Worm (Caenorhabditis elegans) whole organism, young adult: ENCODE results near the gene prx-2.

Experiments used
- B0035.1 ChIP-seq: sonication (generic microtip); optimal IDR thresholded peaks from 2 replicates; lab custom pipeline; 2016; ENCODE audit warnings: missing genetic modification characterization, mild to moderate bottlenecking, missing compliant biosample characterization, missing genotype, missing genetic modification reagents
- F33H1.4 ChIP-seq: fragments of 200-800 bp; sonication (Bioruptor generic); IDR thresholded peaks from 2 replicates; pipeline ENCODE4 v1.3.6; 2022; ENCODE audit warnings: missing genetic modification reagents, missing genetic modification characterization, missing compliant biosample characterization
- F37B4.10 ChIP-seq: fragments of 200-800 bp; sonication (Bioruptor generic); IDR thresholded peaks from 2 replicates; pipeline ENCODE4 v1.3.6; 2022; ENCODE audit warnings: missing genetic modification characterization, missing compliant biosample characterization
- T26A5.8 ChIP-seq: sonication (generic microtip); optimal IDR thresholded peaks from 2 replicates; lab custom pipeline; 2016; ENCODE audit warnings: missing genetic modification characterization, missing compliant biosample characterization
- Y56A3A.18 ChIP-seq: fragments of 200-800 bp; sonication (Bioruptor generic); IDR thresholded peaks from 2 replicates; pipeline ENCODE4 v1.3.6; 2022; ENCODE audit warnings: missing genetic modification reagents, missing genetic modification characterization, missing compliant biosample characterization
- Y79H2A.3 ChIP-seq: fragments of 200-800 bp; sonication (Bioruptor generic); conservative IDR thresholded peaks from 2 replicates; pipeline ENCODE4 v1.3.6; 2022; ENCODE audit warnings: missing genetic modification reagents, missing genetic modification characterization, missing compliant biosample characterization
- attf-5 ChIP-seq: fragments of 200-800 bp; sonication (Bioruptor generic); optimal IDR thresholded peaks from 2 replicates; lab custom pipeline; 2018; ENCODE audit warnings: mild to moderate bottlenecking, missing genetic modification characterization, missing compliant biosample characterization
- bed-2 ChIP-seq: fragments of 200-800 bp; sonication (Bioruptor generic); IDR thresholded peaks from 2 replicates; pipeline ENCODE4 v1.3.6; 2022; ENCODE audit warnings: missing genetic modification reagents, missing genetic modification characterization, missing compliant biosample characterization
- ceh-100 ChIP-seq: fragments of 200-800 bp; sonication (Bioruptor generic); IDR thresholded peaks from 2 replicates; pipeline ENCODE4 v1.3.6; 2022; ENCODE audit warnings: missing genetic modification reagents, missing genetic modification characterization, missing compliant biosample characterization
- ceh-91 ChIP-seq: fragments of 200-800 bp; sonication (Bioruptor generic); IDR thresholded peaks from 2 replicates; pipeline ENCODE4 v1.3.6; 2022; ENCODE audit warnings: missing genetic modification reagents, missing genetic modification characterization, missing compliant biosample characterization
- die-1 ChIP-seq: sonication (generic microtip); optimal IDR thresholded peaks from 2 replicates; lab custom pipeline; 2016; ENCODE audit warnings: missing genotype, mild to moderate bottlenecking, missing genetic modification characterization, missing compliant biosample characterization
- dpff-1 ChIP-seq: sonication (generic microtip); optimal IDR thresholded peaks from 2 replicates; lab custom pipeline; 2017; ENCODE audit warnings: mild to moderate bottlenecking, missing genetic modification characterization, missing compliant biosample characterization
- efl-1 ChIP-seq: fragments of 150-350 bp; optimal IDR thresholded peaks from 2 replicates; lab custom pipeline; 2014; ENCODE audit warnings: missing biosample characterization, missing genetic modification reagents, missing genetic modification characterization
- egl-44 ChIP-seq: fragments of 200-800 bp; sonication (Bioruptor generic); IDR thresholded peaks from 2 replicates; pipeline ENCODE4 v1.3.6; 2022; ENCODE audit warnings: missing genetic modification reagents, missing genetic modification characterization, missing compliant biosample characterization
- hlh-12 ChIP-seq: sonication (generic microtip); optimal IDR thresholded peaks from 2 replicates; lab custom pipeline; 2016; ENCODE audit warnings: missing genetic modification characterization, missing compliant biosample characterization
- hlh-26 ChIP-seq: fragments of 200-800 bp; sonication (Bioruptor generic); conservative IDR thresholded peaks from 2 replicates; pipeline ENCODE4 v1.3.6; 2022; ENCODE audit warnings: missing genetic modification reagents, missing genetic modification characterization, missing compliant biosample characterization
- lin-26 ChIP-seq: fragments of 200-800 bp; sonication (Bioruptor generic); IDR thresholded peaks from 2 replicates; pipeline ENCODE4 v1.3.6; 2022; ENCODE audit warnings: missing genetic modification reagents, missing genetic modification characterization, missing compliant biosample characterization
- lin-54 ChIP-seq: fragments of 200-800 bp; sonication (Bioruptor generic); optimal IDR thresholded peaks from 2 replicates; lab custom pipeline; 2018; ENCODE audit warnings: mild to moderate bottlenecking, missing genetic modification characterization, missing compliant biosample characterization
- lsl-1 ChIP-seq: fragments of 200-800 bp; sonication (Bioruptor generic); optimal IDR thresholded peaks from 2 replicates; lab custom pipeline; 2018; ENCODE audit warnings: mild to moderate bottlenecking, missing genetic modification characterization, moderate library complexity, missing compliant biosample characterization
- madf-3 ChIP-seq: fragments of 200-800 bp; sonication (Bioruptor generic); IDR thresholded peaks from 2 replicates; pipeline ENCODE4 v1.3.6; 2022; ENCODE audit warnings: missing genetic modification reagents, missing genetic modification characterization, missing compliant biosample characterization
- madf-6 ChIP-seq: fragments of 200-800 bp; sonication (Bioruptor generic); IDR thresholded peaks from 2 replicates; pipeline ENCODE4 v1.3.6; 2022; ENCODE audit warnings: missing genetic modification reagents, missing genetic modification characterization, missing compliant biosample characterization
- madf-8 ChIP-seq: fragments of 200-800 bp; sonication (Bioruptor generic); conservative IDR thresholded peaks from 2 replicates; pipeline ENCODE4 v1.3.6; 2022; ENCODE audit warnings: missing genetic modification reagents, missing genetic modification characterization, missing compliant biosample characterization
- mcd-1 ChIP-seq: fragments of 200-800 bp; sonication (Bioruptor generic); IDR thresholded peaks from 2 replicates; pipeline ENCODE4 v1.3.6; 2022; ENCODE audit warnings: missing genetic modification reagents, missing genetic modification characterization, missing compliant biosample characterization
- nfya-1 ChIP-seq: sonication (generic microtip); optimal IDR thresholded peaks from 2 replicates; lab custom pipeline; 2017; ENCODE audit warnings: antibody characterized with exemption, missing compliant biosample characterization, missing genetic modification characterization, borderline replicate concordance; ENCODE audit not compliant: insufficient read depth
- nfyb-1 ChIP-seq: fragments of 200-800 bp; sonication (Bioruptor generic); IDR thresholded peaks from 2 replicates; pipeline ENCODE4 v1.3.6; 2022; ENCODE audit warnings: missing genetic modification reagents, missing genetic modification characterization, missing compliant biosample characterization
- nhr-90 ChIP-seq: sonication (generic microtip); optimal IDR thresholded peaks from 2 replicates; lab custom pipeline; 2016; ENCODE audit warnings: missing genotype, mild to moderate bottlenecking, missing genetic modification characterization, missing compliant biosample characterization
- pbrm-1 ChIP-seq: fragments of 200-800 bp; sonication (Bioruptor generic); IDR thresholded peaks from 2 replicates; pipeline ENCODE4 v1.3.6; 2022; ENCODE audit warnings: missing genetic modification reagents, missing genetic modification characterization, missing compliant biosample characterization
- snpc-1.1 ChIP-seq: sonication (generic microtip); optimal IDR thresholded peaks from 2 replicates; lab custom pipeline; 2017; ENCODE audit warnings: missing genetic modification characterization, mild to moderate bottlenecking, missing compliant biosample characterization, antibody characterized with exemption, moderate library complexity, missing genotype, missing genetic modification reagents; ENCODE audit not compliant: insufficient read depth
- snpc-3.4 ChIP-seq: sonication (generic microtip); optimal IDR thresholded peaks from 2 replicates; lab custom pipeline; 2017; ENCODE audit warnings: missing genetic modification characterization, mild to moderate bottlenecking, missing compliant biosample characterization, antibody characterized with exemption, moderate library complexity, missing genotype, missing genetic modification reagents
- snpc-4 ChIP-seq, 5 experiments: fragments of 150-350 bp in 1 of 5; sonication (generic microtip) in 4 of 5; optimal IDR thresholded peaks; 2 replicates each; lab custom pipeline; 2014 to 2018; ENCODE audit warnings: missing genetic modification characterization in 5 of 5, missing biosample characterization in 3 of 5, antibody characterized with exemption in 2 of 5, mild to moderate bottlenecking in 2 of 5, missing compliant biosample characterization in 2 of 5, missing genotype in 2 of 5, moderate library complexity in 2 of 5, missing genetic modification reagents in 1 of 5
- tbx-9 ChIP-seq: sonication (generic microtip); optimal IDR thresholded peaks from 2 replicates; lab custom pipeline; 2016; ENCODE audit warnings: borderline replicate concordance, missing genetic modification characterization, inconsistent platforms, missing compliant biosample characterization
- xnd-1 ChIP-seq: sonication (generic microtip); optimal IDR thresholded peaks from 2 replicates; lab custom pipeline; 2016; ENCODE audit warnings: missing genotype, missing genetic modification reagents, missing genetic modification characterization, missing compliant biosample characterization
- ztf-26 ChIP-seq: sonication (generic microtip); optimal IDR thresholded peaks from 2 replicates; lab custom pipeline; 2017; ENCODE audit warnings: missing genetic modification characterization, missing compliant biosample characterization

The prx-2 gene

DNA sequence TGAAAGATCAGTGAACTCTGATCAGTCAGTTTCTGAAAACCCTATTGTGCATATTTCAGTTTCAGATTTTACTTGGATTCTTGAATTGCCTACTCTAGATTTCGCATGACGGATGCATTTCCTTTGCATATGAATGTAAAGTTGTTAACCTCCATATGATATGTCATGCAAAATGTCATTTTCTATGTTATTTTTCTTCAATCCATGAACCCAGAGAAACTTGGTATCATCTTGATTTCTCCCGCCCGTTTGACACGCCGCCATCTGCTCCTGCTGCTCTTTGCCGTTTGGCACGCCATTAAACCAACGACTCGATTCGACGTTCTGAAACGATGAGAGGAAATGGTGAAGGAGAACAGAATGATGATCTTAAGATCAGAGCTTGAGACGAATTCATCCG is 6.4 kb downstream of the prx-2 start:
- TF ChIP-seq nfyb-1 (GFP tag; lab: Robert Waterston, UW) (0 out of 2 replicates have a peak, but pooled peaks have one; percentile 15), F37B4.10 (GFP tag; lab: Robert Waterston, UW) (no peak), hlh-12 (tag; lab: Kevin White, UChicago) (no peak), B0035.1 (no peak)
- TF ChIP-seq, all 124 proteins: peak for 1

DNA sequence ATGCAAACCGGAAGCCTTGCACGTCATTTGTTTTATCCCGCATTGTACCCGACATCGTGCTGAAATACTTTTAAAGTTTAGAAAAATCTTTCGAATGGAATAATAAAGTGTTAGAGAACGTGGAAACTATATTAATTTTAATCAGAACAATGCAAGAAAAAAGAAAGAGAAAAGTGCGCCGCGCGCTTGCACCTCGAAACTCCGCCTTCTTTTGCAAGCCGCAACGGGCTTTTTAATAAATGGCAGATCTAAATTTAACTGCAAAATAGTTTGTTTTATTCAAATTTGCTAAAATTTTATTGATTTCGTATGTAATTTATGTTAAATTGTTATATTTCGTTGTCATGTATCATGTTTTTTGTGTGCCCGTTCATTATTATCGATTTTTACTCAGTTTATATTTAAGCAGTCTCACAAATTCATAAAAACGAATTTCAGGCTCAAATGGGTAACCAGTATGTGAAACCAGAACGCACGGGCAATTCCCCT is 8.1 kb downstream of the prx-2 start, which contains the start of the genes acl-3 and ndub-6:
Gene acl-3 (minus strand): TSS at position 59 of the 489 bp plus-strand sequence.
Gene ndub-6 (plus strand): TSS at position 439 of the 489 bp plus-strand sequence.
- TF ChIP-seq die-1 (tag; lab: Kevin White, UChicago) (no peak), T26A5.8 (no peak), nhr-90 (no peak), snpc-1.1 (tag; lab: Kevin White, UChicago) (no peak), lin-26 (GFP tag; lab: Robert Waterston, UW) (no peak)

DNA sequence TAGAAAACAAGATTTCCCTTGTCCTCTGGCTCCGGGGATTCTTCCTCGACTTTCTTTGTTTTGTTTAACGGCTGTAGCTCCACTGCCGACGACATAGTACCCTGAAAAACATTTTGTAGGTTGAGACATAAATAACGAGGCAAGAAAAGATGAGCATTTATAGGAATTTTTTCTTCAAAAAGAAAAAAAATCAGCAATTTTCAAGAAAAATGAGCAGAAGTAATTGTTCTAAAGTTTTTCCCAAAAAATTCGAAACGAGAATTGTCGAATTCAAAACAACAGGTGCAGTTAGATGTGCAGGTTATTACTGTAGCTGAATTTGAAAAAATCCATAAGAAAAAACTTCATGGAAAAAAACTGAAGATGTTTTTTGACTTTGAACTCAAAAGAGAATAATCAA is 11.4 kb downstream of the prx-2 start, which contains the start of gene ent-1:
Gene ent-1 (minus strand): TSS at position 101 of the 400 bp plus-strand sequence.
- TF ChIP-seq egl-44 (GFP tag; lab: Robert Waterston, UW) (no peak), nfya-1 (tag; lab: Kevin White, UChicago) (no peak), hlh-26 (GFP tag; lab: Robert Waterston, UW) (no peak), pbrm-1 (GFP tag; lab: Robert Waterston, UW) (no peak), lin-54 (no peak), lin-26 (GFP tag; lab: Robert Waterston, UW) (no peak), ztf-26 (tag; lab: Kevin White, UChicago) (no peak), die-1 (tag; lab: Kevin White, UChicago) (no peak), snpc-4 (GFP tag; optimal IDR thresholded peaks at IDR 0.05; lab: Kevin White, UChicago) (no peak), snpc-4 (tag; optimal IDR thresholded peaks at IDR 0.05; lab: Kevin White, UChicago) (no peak), dpff-1 (tag; lab: Kevin White, UChicago) (no peak), bed-2 (GFP tag; lab: Robert Waterston, UW) (no peak), mcd-1 (no peak), ceh-100 (GFP tag; lab: Robert Waterston, UW) (no peak), snpc-3.4 (tag; lab: Kevin White, UChicago) (no peak), madf-3 (GFP tag; lab: Robert Waterston, UW) (no peak), Y56A3A.18 (no peak), tbx-9 (tag; lab: Kevin White, UChicago) (no peak), F33H1.4 (GFP tag; lab: Robert Waterston, UW) (no peak)

DNA sequence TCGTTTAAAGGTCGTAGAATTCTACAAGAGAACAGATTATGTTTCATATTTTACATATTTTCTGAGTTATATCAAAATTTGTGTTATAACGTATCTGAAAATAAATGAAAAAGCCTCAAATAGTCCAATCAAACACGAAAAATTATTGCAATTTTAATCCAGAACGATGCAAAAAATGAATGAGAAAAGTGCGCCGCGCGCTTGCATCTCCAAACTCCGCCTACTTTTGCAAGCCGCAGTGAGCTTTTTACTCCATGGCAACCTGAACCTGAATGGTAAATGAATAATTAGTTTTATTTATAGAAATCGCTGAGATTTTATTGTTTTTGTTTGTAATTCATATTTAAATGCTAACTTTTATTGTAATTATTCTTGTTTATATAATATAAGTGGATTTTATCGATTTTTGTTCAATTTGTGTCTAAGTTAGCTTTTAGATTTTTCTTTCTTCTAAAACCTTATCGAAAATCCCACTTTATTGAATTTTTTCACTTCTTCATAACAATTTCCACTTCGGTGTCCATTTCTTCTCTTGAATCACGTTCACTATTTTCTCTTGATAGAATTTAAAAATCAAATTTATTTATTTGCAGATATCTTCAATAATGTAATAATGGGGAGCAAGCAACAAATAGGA is 12.3 kb downstream of the prx-2 start, which contains the start of gene ZK809.5:
Gene ZK809.5 (plus strand): TSS at position 587 of the 637 bp plus-strand sequence.
- TF ChIP-seq F37B4.10 (GFP tag; lab: Robert Waterston, UW): no peak

DNA sequence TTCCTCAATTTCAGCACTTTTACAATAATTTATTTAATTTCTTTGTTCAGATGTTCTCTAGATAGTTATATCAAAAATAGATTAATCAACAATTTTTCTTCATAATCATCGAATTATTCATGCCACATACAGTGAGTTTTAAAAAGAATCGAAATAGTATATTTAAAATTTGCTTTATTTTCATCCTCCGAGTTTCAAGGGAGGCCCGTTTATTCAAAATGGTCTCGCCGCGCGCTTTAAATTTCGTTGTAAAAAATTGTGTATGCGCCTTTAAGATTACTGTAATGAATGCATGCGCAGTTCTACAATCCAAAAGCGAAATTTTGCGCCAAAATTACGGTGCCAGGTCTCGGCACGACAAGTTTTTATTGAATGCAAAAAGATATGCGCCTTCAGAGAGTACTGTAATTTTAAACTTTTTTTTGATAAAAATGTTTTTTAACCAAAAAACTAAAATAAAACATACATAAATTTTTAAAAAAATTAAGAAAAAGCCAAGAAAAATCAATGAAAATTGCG is 15.9 kb downstream of the prx-2 start, which contains the start of gene ZK792.1:
Gene ZK792.1 (plus strand): TSS at position 51 of the 519 bp plus-strand sequence.
- peak; percentile 46 for TF ChIP-seq xnd-1 (tag; lab: Kevin White, UChicago)
- no peak for TF ChIP-seq Y79H2A.3
- TF ChIP-seq ceh-91 (GFP tag; lab: Robert Waterston, UW): peak; percentile 76
- TF ChIP-seq madf-8: peak; percentile 59
- no peak for TF ChIP-seq attf-5
- TF ChIP-seq lsl-1 (GFP tag; lab: Kevin White, UChicago): peak; percentile 76
- peak; percentile 79 for TF ChIP-seq madf-6 (GFP tag; lab: Robert Waterston, UW)
- TF ChIP-seq F33H1.4 (GFP tag; lab: Robert Waterston, UW): peak; percentile 69
- peak; percentile 62 for TF ChIP-seq efl-1 (GFP tag; lab: Kevin White, UChicago)
